Worm (Caenorhabditis elegans) whole organism, L3 larva: ENCODE measurements around the gene nhr-282.
"Not testable (repeated sequence)": the region's sequence is repeated elsewhere in the genome, so short reads cannot be mapped to it uniquely, and the experiment has no call there.

Experiments used
- ZK546.5 ChIP-seq: sonication (generic microtip); optimal IDR thresholded peaks from 2 replicates; lab custom pipeline; 2017; ENCODE audit warnings: missing biosample characterization, missing genetic modification characterization
- ama-1 ChIP-seq: fragments of 150-350 bp; optimal IDR thresholded peaks from 2 replicates; lab custom pipeline; 2018
- ceh-28 ChIP-seq: fragments of 150-350 bp; optimal IDR thresholded peaks from 2 replicates; lab custom pipeline; 2014; ENCODE audit warnings: missing biosample characterization, missing genetic modification reagents, missing genetic modification characterization
- ceh-9 ChIP-seq: sonication (generic microtip); optimal IDR thresholded peaks from 2 replicates; lab custom pipeline; 2018; ENCODE audit warnings: missing biosample characterization, missing genetic modification characterization
- daf-12 ChIP-seq: fragments of 150-350 bp; optimal IDR thresholded peaks from 2 replicates; lab custom pipeline; 2014; ENCODE audit warnings: missing biosample characterization, missing genetic modification reagents, missing genetic modification characterization
- egl-5 ChIP-seq: fragments of 150-350 bp; optimal IDR thresholded peaks from 2 replicates; lab custom pipeline; 2017; ENCODE audit warnings: missing biosample characterization, missing genetic modification reagents, missing genetic modification characterization, inconsistent platforms
- elt-1 ChIP-seq: fragments of 150-350 bp; optimal IDR thresholded peaks from 2 replicates; lab custom pipeline; 2014; ENCODE audit warnings: missing biosample characterization, missing genetic modification characterization
- elt-2 ChIP-seq: sonication (generic microtip); optimal IDR thresholded peaks from 2 replicates; lab custom pipeline; 2016; ENCODE audit warnings: missing genetic modification reagents, mild to moderate bottlenecking, missing genetic modification characterization, missing compliant biosample characterization
- elt-3 ChIP-seq, 3 experiments: fragments of 150-350 bp in 1 of 3; sonication (generic microtip) in 2 of 3; optimal IDR thresholded peaks; 2 replicates in 2 of 3; 4 replicates in 1 of 3; lab custom pipeline; 2014 to 2017; ENCODE audit warnings: missing biosample characterization in 3 of 3, missing genetic modification characterization in 3 of 3
- eor-1 ChIP-seq, 2 experiments: fragments of 150-350 bp; optimal IDR thresholded peaks; 2 replicates each; lab custom pipeline; 2014 to 2018; ENCODE audit warnings: missing biosample characterization in 2 of 2, missing genetic modification characterization in 2 of 2
- fkh-2 ChIP-seq: fragments of 150-350 bp; optimal IDR thresholded peaks from 2 replicates; lab custom pipeline; 2014; ENCODE audit warnings: missing biosample characterization, missing genetic modification reagents, missing genetic modification characterization
- fos-1 ChIP-seq: fragments of 150-350 bp; optimal IDR thresholded peaks from 2 replicates; lab custom pipeline; 2014; ENCODE audit warnings: missing biosample characterization, missing genetic modification characterization
- hmg-11 ChIP-seq: sonication (generic microtip); optimal IDR thresholded peaks from 2 replicates; lab custom pipeline; 2016; ENCODE audit warnings: missing genetic modification characterization, missing compliant biosample characterization
- lin-39 ChIP-seq: fragments of 150-350 bp; optimal IDR thresholded peaks from 2 replicates; lab custom pipeline; 2018; ENCODE audit warnings: missing biosample characterization, missing genetic modification reagents, missing genetic modification characterization
- lsy-12 ChIP-seq: sonication (generic microtip); optimal IDR thresholded peaks from 2 replicates; lab custom pipeline; 2016; ENCODE audit warnings: mild to moderate bottlenecking, missing genetic modification characterization, missing compliant biosample characterization
- mdl-1 ChIP-seq: fragments of 150-350 bp; optimal IDR thresholded peaks from 2 replicates; lab custom pipeline; 2014; ENCODE audit warnings: missing biosample characterization, missing genetic modification characterization
- nfya-1 ChIP-seq: sonication (generic microtip); optimal IDR thresholded peaks from 2 replicates; lab custom pipeline; 2017; ENCODE audit warnings: missing genetic modification characterization, mild to moderate bottlenecking, missing compliant biosample characterization, antibody characterized with exemption, moderate library complexity; ENCODE audit not compliant: insufficient read depth
- nhr-23 ChIP-seq: fragments of 150-350 bp; optimal IDR thresholded peaks from 2 replicates; lab custom pipeline; 2014; ENCODE audit warnings: missing biosample characterization, missing genetic modification reagents, missing genetic modification characterization
- nhr-237 ChIP-seq: fragments of 150-350 bp; optimal IDR thresholded peaks from 2 replicates; lab custom pipeline; 2014; ENCODE audit warnings: missing biosample characterization, missing genetic modification characterization
- nhr-25 ChIP-seq: sonication (generic microtip); optimal IDR thresholded peaks from 2 replicates; lab custom pipeline; 2017; ENCODE audit warnings: missing biosample characterization, missing genetic modification characterization
- nhr-43 ChIP-seq: sonication (generic microtip); optimal IDR thresholded peaks from 2 replicates; lab custom pipeline; 2016; ENCODE audit warnings: mild to moderate bottlenecking, missing genetic modification characterization, missing compliant biosample characterization; ENCODE audit not compliant: poor library complexity, severe bottlenecking
- nhr-67 ChIP-seq: fragments of 150-350 bp; optimal IDR thresholded peaks from 2 replicates; lab custom pipeline; 2014; ENCODE audit warnings: missing biosample characterization, missing genetic modification characterization
- pqm-1 ChIP-seq: fragments of 150-350 bp; optimal IDR thresholded peaks from 2 replicates; lab custom pipeline; 2017; ENCODE audit warnings: missing biosample characterization, missing genetic modification characterization, inconsistent platforms
- tbx-2 ChIP-seq: sonication (generic microtip); optimal IDR thresholded peaks from 2 replicates; lab custom pipeline; 2016; ENCODE audit warnings: mild to moderate bottlenecking, missing genetic modification characterization, missing compliant biosample characterization
- unc-39 ChIP-seq: sonication (generic microtip); optimal IDR thresholded peaks from 4 replicates; lab custom pipeline; 2017; ENCODE audit warnings: missing biosample characterization, missing genetic modification characterization
- zag-1 ChIP-seq: fragments of 150-350 bp; optimal IDR thresholded peaks from 2 replicates; lab custom pipeline; 2014; ENCODE audit warnings: missing biosample characterization, missing genetic modification characterization
- ztf-4 ChIP-seq: fragments of 150-350 bp; optimal IDR thresholded peaks from 2 replicates; lab custom pipeline; 2014; ENCODE audit warnings: missing biosample characterization, missing genetic modification characterization

Gene nhr-282

DNA sequence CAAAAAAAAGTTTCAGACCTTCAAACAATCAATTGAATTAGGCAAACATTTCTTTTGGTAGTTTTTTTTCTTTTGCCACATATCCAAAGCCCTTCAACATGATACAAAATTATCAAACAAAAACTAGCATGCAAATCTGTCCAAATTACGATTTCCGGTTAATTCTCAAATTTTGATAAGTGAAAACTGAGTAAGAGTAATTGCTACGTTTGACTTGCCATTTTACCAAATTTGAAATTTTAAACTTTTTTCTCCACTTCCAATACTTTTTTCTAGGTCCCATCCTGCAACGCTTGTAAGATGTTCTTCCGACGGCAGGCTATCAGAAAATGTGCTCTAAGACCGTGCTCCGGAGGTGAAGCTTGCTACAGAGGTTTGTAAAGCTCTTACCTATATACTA lies 16.0 kb upstream of the nhr-282 start, which contains the start of gene nhr-223:
TSS of gene nhr-223 (plus strand) at position 301 of the 400 bp plus-strand sequence.
- TF ChIP-seq nhr-237 (tag; lab: Kevin White, UChicago) (no peak), egl-5 (tag; lab: Kevin White, UChicago) (no peak), ztf-4 (tag; lab: Kevin White, UChicago) (no peak), daf-12 (tag; lab: Kevin White, UChicago) (no peak), ama-1 (lab: Kevin White, UChicago) (no peak), nfya-1 (tag; lab: Kevin White, UChicago) (no peak), elt-1 (no peak), ceh-28 (tag; lab: Kevin White, UChicago) (no peak), mdl-1 (no peak), fos-1 (tag; lab: Kevin White, UChicago) (no peak), eor-1 (tag; optimal IDR thresholded peaks at IDR 0.05; lab: Kevin White, UChicago) (no peak), nhr-67 (tag; lab: Kevin White, UChicago) (no peak), ZK546.5 (tag; lab: Kevin White, UChicago) (no peak), elt-3 (tag; optimal IDR thresholded peaks at IDR 0.05; lab: Kevin White, UChicago) (no peak)

DNA sequence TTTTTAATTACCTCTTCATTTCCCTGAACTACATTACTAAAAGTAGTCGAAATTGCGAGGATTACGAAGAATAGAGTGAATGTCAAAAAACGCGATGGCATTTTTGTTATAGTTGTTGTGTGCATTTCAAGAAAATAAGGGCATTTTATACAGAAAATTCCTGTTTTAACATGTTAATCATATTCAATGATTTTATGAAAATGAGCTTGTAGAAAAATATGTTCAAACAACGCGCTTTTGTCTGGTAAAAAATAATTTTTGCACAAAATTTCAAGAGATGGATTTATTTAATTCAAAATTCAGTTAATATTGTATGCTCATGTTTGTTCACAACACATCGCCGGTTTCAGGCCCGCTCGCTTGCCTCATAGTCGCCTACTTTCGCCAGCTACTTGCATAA lies 14.0 kb upstream of the nhr-282 start, which contains the start of gene T26E4.10:
TSS of gene T26E4.10 (minus strand) at position 101 of the 400 bp plus-strand sequence.
- TF ChIP-seq pqm-1 (tag; lab: Kevin White, UChicago) (no peak), fkh-2 (no peak), fos-1 (tag; lab: Kevin White, UChicago) (no peak), elt-2 (tag; lab: Kevin White, UChicago) (no peak), elt-1 (no peak), mdl-1 (no peak), ceh-9 (tag; lab: Kevin White, UChicago) (no peak), nhr-67 (tag; lab: Kevin White, UChicago) (no peak), zag-1 (tag; lab: Kevin White, UChicago) (no peak)
- TF ChIP-seq, all 47 proteins: peak for 0

DNA sequence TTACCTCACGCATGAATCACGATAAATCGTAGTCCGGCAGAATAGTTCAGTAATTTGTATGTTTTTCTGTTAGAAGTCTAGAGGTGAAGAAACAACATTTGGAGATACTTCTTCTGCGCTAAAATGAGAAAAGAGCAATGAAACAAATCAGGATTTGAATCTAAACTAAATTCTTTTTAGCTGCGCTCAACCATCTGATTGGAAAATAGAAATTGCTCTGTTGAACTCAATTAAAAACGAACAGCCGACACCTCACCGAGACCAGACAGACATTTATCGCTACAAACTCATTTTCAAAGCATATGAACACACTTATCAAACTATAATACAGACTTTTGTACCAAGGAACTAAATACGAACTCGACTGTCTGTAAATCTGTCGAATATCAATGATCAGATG lies 9.5 kb upstream of the nhr-282 start, which contains the start of gene T26E4.9:
TSS of gene T26E4.9 (minus strand) at position 101 of the 400 bp plus-strand sequence.
- not testable (repeated sequence) for TF ChIP-seq elt-2 (tag; lab: Kevin White, UChicago); mdl-1; ceh-28 (tag; lab: Kevin White, UChicago)

DNA sequence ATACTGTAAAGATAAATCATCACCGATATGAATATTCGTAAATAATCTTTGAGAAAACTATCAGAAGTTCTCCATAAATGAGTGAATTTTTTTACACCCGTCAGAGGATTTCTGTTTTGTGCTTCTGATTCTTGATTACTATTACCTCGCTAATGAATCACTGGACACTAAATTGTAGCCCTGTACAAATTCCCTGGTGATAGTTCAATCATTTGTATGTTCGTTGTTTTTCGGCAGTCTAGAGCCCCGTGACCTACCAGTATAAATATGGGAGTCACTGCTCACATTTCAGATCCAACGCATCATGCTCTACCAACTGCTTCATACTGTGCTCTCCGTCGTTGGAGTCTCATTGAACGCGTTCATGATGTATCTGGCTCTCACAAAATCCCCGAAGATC lies 9.0 kb upstream of the nhr-282 start, which contains the start of gene srd-27:
TSS of gene srd-27 (plus strand) at position 301 of the 400 bp plus-strand sequence.
- TF ChIP-seq lin-39 (tag; lab: Kevin White, UChicago); eor-1 (tag; optimal IDR thresholded peaks at IDR 0.05; lab: Kevin White, UChicago); hmg-11 (tag; lab: Kevin White, UChicago): not testable (repeated sequence)
- TF ChIP-seq, all 47 proteins: peak for 0; not testable (repeated sequence) for 47

DNA sequence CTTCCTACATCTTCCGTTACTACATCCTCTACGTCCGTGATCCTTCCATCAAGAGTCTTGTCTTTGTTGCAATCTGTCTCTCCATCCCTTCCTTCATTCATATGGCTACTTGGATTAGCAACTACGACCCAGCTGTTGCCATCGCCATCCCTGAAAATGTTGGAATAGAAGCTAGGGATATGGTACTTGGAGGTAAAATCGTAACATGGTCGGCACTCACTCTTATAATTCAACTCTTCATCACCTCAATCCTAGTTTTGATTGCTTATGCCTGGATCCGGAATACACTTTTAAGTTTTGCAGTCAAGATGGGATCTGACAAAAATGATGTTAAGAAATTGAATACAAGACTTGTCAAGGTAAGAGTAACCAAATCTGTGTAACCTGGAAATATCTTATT lies 8.3 kb upstream of the nhr-282 start, which contains the start of gene T26E4.18:
TSS of gene T26E4.18 (minus strand) at position 101 of the 400 bp plus-strand sequence.
- TF ChIP-seq ceh-28 (tag; lab: Kevin White, UChicago); nhr-25; tbx-2 (tag; lab: Kevin White, UChicago): not testable (repeated sequence)

DNA sequence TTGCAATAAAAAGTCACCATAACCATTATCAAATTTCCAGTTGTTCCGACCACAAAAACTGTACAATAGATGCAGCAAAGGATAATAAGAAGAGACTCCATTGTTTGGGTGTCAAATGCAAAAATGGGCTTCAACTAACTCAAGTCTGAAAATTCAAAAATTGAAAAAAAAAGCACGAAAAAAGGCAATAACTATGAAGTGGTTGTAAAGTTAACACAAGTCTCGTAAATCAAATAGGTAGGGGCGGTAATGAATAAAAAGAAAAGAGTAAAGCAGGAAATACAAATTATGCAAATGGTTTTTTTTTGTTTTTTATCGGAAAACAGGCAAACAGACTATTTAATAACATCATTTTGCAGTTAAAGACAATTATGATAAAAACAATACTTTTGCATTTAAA lies 4.7 kb upstream of the nhr-282 start, which contains the start of gene srsx-38:
TSS of gene srsx-38 (minus strand) at position 101 of the 400 bp plus-strand sequence.
- TF ChIP-seq nhr-23, ztf-4, lsy-12 (tag; lab: Kevin White, UChicago): not testable (repeated sequence)
- TF ChIP-seq, all 47 proteins: peak for 0; not testable (repeated sequence) for 47

DNA sequence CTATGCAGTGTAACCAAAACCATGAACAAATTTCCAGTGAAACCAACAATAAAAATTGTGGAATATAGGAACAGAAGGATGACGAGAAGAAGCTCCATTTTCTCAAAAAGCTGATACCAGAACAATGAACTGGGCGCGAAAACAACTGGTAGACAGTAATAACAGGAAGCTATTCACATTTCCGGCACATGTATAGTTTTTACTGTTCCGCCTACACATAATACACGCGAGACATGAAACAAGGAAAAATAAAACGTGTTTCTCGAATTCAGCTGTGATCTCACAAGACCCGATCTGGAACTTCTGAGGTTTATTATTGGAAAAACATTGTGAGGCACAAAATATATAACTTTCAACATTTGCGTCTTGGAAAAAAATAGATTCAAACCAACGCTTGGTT lies 2.5 kb upstream of the nhr-282 start, which contains the start of gene srsx-36:
TSS of gene srsx-36 (minus strand) at position 101 of the 400 bp plus-strand sequence.
- TF ChIP-seq elt-2 (tag; lab: Kevin White, UChicago), result no peak
- TF ChIP-seq nhr-237 (tag; lab: Kevin White, UChicago), result no peak
- TF ChIP-seq nhr-43 (tag; lab: Kevin White, UChicago), result no peak
- TF ChIP-seq unc-39 (tag; lab: Kevin White, UChicago), result no peak
